Fruit fly (Drosophila melanogaster) whole organism, prepupa: ENCODE results near the gene Rrp40.

Experiments
- Blimp-1 ChIP-seq: fragments of 200-800 bp; sonication (Bioruptor generic); optimal IDR thresholded peaks from 3 replicates; lab custom pipeline; 2017; ENCODE audit warnings: missing biosample characterization, missing genetic modification characterization, mild to moderate bottlenecking, moderate library complexity, missing genetic modification reagents
- CG11294 ChIP-seq: fragments of 200-800 bp; sonication (Bioruptor generic); IDR thresholded peaks from 2 replicates; pipeline ENCODE4 v1.3.6; 2022; ENCODE audit warnings: missing biosample characterization, missing genetic modification characterization
- CG15336 ChIP-seq: fragments of 200-800 bp; sonication (Bioruptor generic); IDR thresholded peaks from 2 replicates; pipeline ENCODE4 v1.3.6; 2022; ENCODE audit warnings: missing biosample characterization, missing genetic modification characterization
- CG16779 ChIP-seq: fragments of 200-800 bp; sonication (Bioruptor generic); optimal IDR thresholded peaks from 3 replicates; lab custom pipeline; 2017; ENCODE audit warnings: missing biosample characterization, mild to moderate bottlenecking, missing genetic modification characterization
- CG3032 ChIP-seq: fragments of 200-800 bp; optimal IDR thresholded peaks from 2 replicates; lab custom pipeline; 2019; ENCODE audit warnings: missing biosample characterization, mild to moderate bottlenecking, missing genetic modification characterization, moderate library complexity
- CG31627 ChIP-seq: fragments of 200-800 bp; sonication (Bioruptor generic); optimal IDR thresholded peaks from 3 replicates; lab custom pipeline; 2016; ENCODE audit warnings: missing biosample characterization, missing genetic modification characterization
- CG32006 ChIP-seq: fragments of 200-800 bp; sonication (Bioruptor generic); optimal IDR thresholded peaks from 3 replicates; lab custom pipeline; 2017; ENCODE audit warnings: missing biosample characterization, mild to moderate bottlenecking, missing genetic modification characterization
- CG4318 ChIP-seq: fragments of 200-800 bp; sonication (Bioruptor generic); optimal IDR thresholded peaks from 3 replicates; lab custom pipeline; 2017; ENCODE audit warnings: missing biosample characterization, mild to moderate bottlenecking, missing genetic modification characterization
- CG6276 ChIP-seq: fragments of 200-800 bp; sonication (Bioruptor generic); optimal IDR thresholded peaks from 2 replicates; lab custom pipeline; 2017; ENCODE audit warnings: missing biosample characterization, mild to moderate bottlenecking, missing genetic modification characterization
- CG6792 ChIP-seq: fragments of 200-800 bp; sonication (Bioruptor generic); optimal IDR thresholded peaks from 3 replicates; lab custom pipeline; 2016; ENCODE audit warnings: missing biosample characterization, missing genetic modification characterization
- CG6854 ChIP-seq: fragments of 200-800 bp; sonication (Bioruptor generic); optimal IDR thresholded peaks from 2 replicates; lab custom pipeline; 2017; ENCODE audit warnings: missing biosample characterization, mild to moderate bottlenecking, missing genetic modification characterization
- CG8319 ChIP-seq: fragments of 200-800 bp; sonication (Bioruptor generic); optimal IDR thresholded peaks from 3 replicates; lab custom pipeline; 2016; ENCODE audit warnings: missing biosample characterization, missing genetic modification characterization
- CG9139 ChIP-seq: fragments of 200-800 bp; sonication (Bioruptor generic); optimal IDR thresholded peaks from 3 replicates; lab custom pipeline; 2017; ENCODE audit warnings: missing biosample characterization, mild to moderate bottlenecking, missing genetic modification characterization
- Eip78C ChIP-seq: fragments of 200-800 bp; sonication (Bioruptor generic); peaks from one replicate; lab custom pipeline; 2016; ENCODE audit warnings: missing biosample characterization, missing genetic modification characterization
- Eip93F ChIP-seq: fragments of 200-800 bp; sonication (Bioruptor generic); optimal IDR thresholded peaks from 2 replicates; lab custom pipeline; 2016; ENCODE audit warnings: missing biosample characterization, mild to moderate bottlenecking, missing genetic modification characterization
- Ets21C ChIP-seq: fragments of 200-800 bp; sonication (Bioruptor generic); optimal IDR thresholded peaks from 3 replicates; lab custom pipeline; 2016; ENCODE audit warnings: missing biosample characterization, missing genetic modification characterization
- Hr39 ChIP-seq: fragments of 200-800 bp; sonication (Bioruptor generic); optimal IDR thresholded peaks from 2 replicates; lab custom pipeline; 2016; ENCODE audit warnings: missing biosample characterization, missing genetic modification characterization
- Hr4 ChIP-seq: fragments of 200-800 bp; sonication (Bioruptor generic); optimal IDR thresholded peaks from 3 replicates; lab custom pipeline; 2016; ENCODE audit warnings: missing biosample characterization, missing genetic modification characterization
- Lpt ChIP-seq: fragments of 200-800 bp; sonication (Bioruptor generic); optimal IDR thresholded peaks from 3 replicates; lab custom pipeline; 2016; ENCODE audit warnings: missing biosample characterization, missing genetic modification characterization
- Met ChIP-seq: fragments of 200-800 bp; sonication (Bioruptor generic); optimal IDR thresholded peaks from 3 replicates; lab custom pipeline; 2016; ENCODE audit warnings: missing biosample characterization, missing genetic modification characterization
- Smox ChIP-seq: fragments of 200-800 bp; sonication (Bioruptor generic); optimal IDR thresholded peaks from 3 replicates; lab custom pipeline; 2016; ENCODE audit warnings: missing biosample characterization, missing genetic modification characterization
- Sox102F ChIP-seq: fragments of 200-800 bp; sonication (Bioruptor generic); optimal IDR thresholded peaks from 2 replicates; lab custom pipeline; 2016; ENCODE audit warnings: missing biosample characterization, mild to moderate bottlenecking, missing genetic modification characterization
- Sox15 ChIP-seq: fragments of 200-800 bp; sonication (Bioruptor generic); optimal IDR thresholded peaks from 3 replicates; lab custom pipeline; 2016; ENCODE audit warnings: missing biosample characterization, missing genetic modification characterization
- achi ChIP-seq: fragments of 200-800 bp; sonication (Bioruptor generic); optimal IDR thresholded peaks from 3 replicates; lab custom pipeline; 2016; ENCODE audit warnings: missing biosample characterization, missing genetic modification characterization
- acj6 ChIP-seq: fragments of 200-800 bp; sonication (Bioruptor generic); optimal IDR thresholded peaks from 3 replicates; lab custom pipeline; 2016; ENCODE audit warnings: missing biosample characterization, missing genetic modification characterization
- cyc ChIP-seq: fragments of 200-800 bp; sonication (Bioruptor generic); optimal IDR thresholded peaks from 3 replicates; lab custom pipeline; 2016; ENCODE audit warnings: missing biosample characterization, missing genetic modification characterization
- dac ChIP-seq: fragments of 200-800 bp; sonication (Bioruptor generic); optimal IDR thresholded peaks from 2 replicates; lab custom pipeline; 2017; ENCODE audit warnings: missing biosample characterization, mild to moderate bottlenecking, missing genetic modification characterization
- dsx ChIP-seq: fragments of 200-800 bp; optimal IDR thresholded peaks from 3 replicates; lab custom pipeline; 2019; ENCODE audit warnings: missing biosample characterization, mild to moderate bottlenecking, missing genetic modification characterization, moderate library complexity; ENCODE audit not compliant: poor library complexity, severe bottlenecking
- eg ChIP-seq: fragments of 200-800 bp; sonication (Bioruptor generic); IDR thresholded peaks from 3 replicates; pipeline ENCODE4 v1.3.6; 2022; ENCODE audit warnings: missing biosample characterization, missing genetic modification characterization
- esn ChIP-seq: fragments of 200-800 bp; sonication (Bioruptor generic); optimal IDR thresholded peaks from 2 replicates; lab custom pipeline; 2016; ENCODE audit warnings: missing biosample characterization, mild to moderate bottlenecking, missing genetic modification characterization, moderate library complexity
- fd85E ChIP-seq: fragments of 200-800 bp; sonication (Bioruptor generic); optimal IDR thresholded peaks from 3 replicates; lab custom pipeline; 2016; ENCODE audit warnings: missing biosample characterization, missing genetic modification characterization
- net ChIP-seq: fragments of 200-800 bp; sonication (Bioruptor generic); optimal IDR thresholded peaks from 3 replicates; lab custom pipeline; 2016; ENCODE audit warnings: missing biosample characterization, missing genetic modification characterization
- pdm3 ChIP-seq: fragments of 200-800 bp; sonication (Bioruptor generic); optimal IDR thresholded peaks from 3 replicates; lab custom pipeline; 2016; ENCODE audit warnings: missing biosample characterization, missing genetic modification characterization
- ss ChIP-seq, 2 experiments: fragments of 200-800 bp; sonication (Bioruptor generic); optimal IDR thresholded peaks; 2 replicates in 1 of 2; 3 replicates in 1 of 2; lab custom pipeline; 2017 to 2018; ENCODE audit warnings: mild to moderate bottlenecking in 2 of 2, missing biosample characterization in 2 of 2, missing genetic modification characterization in 2 of 2, moderate library complexity in 1 of 2
- svp ChIP-seq: fragments of 200-800 bp; sonication (Bioruptor generic); peaks from one replicate; lab custom pipeline; 2016; ENCODE audit warnings: missing biosample characterization, missing genetic modification characterization
- topi ChIP-seq: fragments of 200-800 bp; sonication (Bioruptor generic); optimal IDR thresholded peaks from 3 replicates; lab custom pipeline; 2016; ENCODE audit warnings: missing biosample characterization, missing genetic modification characterization
- vri ChIP-seq: fragments of 200-800 bp; sonication (Bioruptor generic); optimal IDR thresholded peaks from 3 replicates; lab custom pipeline; 2016; ENCODE audit warnings: missing biosample characterization, mild to moderate bottlenecking, missing genetic modification characterization

The Rrp40 gene

dm6 chr2L:1728620-1728944 is at the start of gene Rrp40:
Gene Rrp40 (plus strand): TSS chr2L:1728732.
- TF ChIP-seq CG31627 (GFP tag; lab: Kevin White, UChicago) (no peak), fd85E (GFP tag; lab: Kevin White, UChicago) (no peak), CG16779 (tag; lab: Kevin White, UChicago) (no peak), CG8319 (no peak), Blimp-1 (GFP tag; lab: Kevin White, UChicago) (no peak)

dm6 chr2L:1692857-1693256 is 35.7 kb upstream of the Rrp40 start:
- peak; percentile 50 for TF ChIP-seq Eip93F (GFP tag; lab: Kevin White, UChicago)
- no peak for TF ChIP-seq Eip78C (GFP tag; lab: Kevin White, UChicago)
- TF ChIP-seq vri (GFP tag; lab: Kevin White, UChicago), result peak; percentile 89

dm6 chr2L:1696269-1696668 is 32.3 kb upstream of the Rrp40 start:
- TF ChIP-seq CG6276 (no peak), Met (GFP tag; lab: Kevin White, UChicago) (no peak), Sox15 (GFP tag; lab: Kevin White, UChicago) (no peak), CG16779 (tag; lab: Kevin White, UChicago) (no peak), eg (no peak), CG6854 (GFP tag; lab: Kevin White, UChicago) (no peak), Smox (GFP tag; lab: Kevin White, UChicago) (no peak), achi (GFP tag; lab: Kevin White, UChicago) (no peak), CG15336 (GFP tag; lab: Robert Waterston, UW) (no peak), net (GFP tag; lab: Kevin White, UChicago) (no peak), CG11294 (no peak), dsx (GFP tag; lab: Kevin White, UChicago) (no peak), CG31627 (GFP tag; lab: Kevin White, UChicago) (no peak), pdm3 (GFP tag; lab: Kevin White, UChicago) (no peak), fd85E (GFP tag; lab: Kevin White, UChicago) (no peak), CG3032 (tag; lab: Kevin White, UChicago) (no peak)

dm6 chr2L:1704746-1705145 is 23.8 kb upstream of the Rrp40 start, which contains the start of gene cpb:
Gene cpb (plus strand): TSS chr2L:1704902.
- TF ChIP-seq CG31627 (GFP tag; lab: Kevin White, UChicago), result no peak
- no peak for TF ChIP-seq Smox (GFP tag; lab: Kevin White, UChicago)
- no peak for TF ChIP-seq topi
- TF ChIP-seq Sox102F (GFP tag; lab: Kevin White, UChicago), result no peak
- no peak for TF ChIP-seq Blimp-1 (GFP tag; lab: Kevin White, UChicago)
- TF ChIP-seq CG6276, result no peak
- TF ChIP-seq dsx (GFP tag; lab: Kevin White, UChicago), result no peak
- TF ChIP-seq achi (GFP tag; lab: Kevin White, UChicago), result no peak
- TF ChIP-seq Hr4 (GFP tag; lab: Kevin White, UChicago), result no peak
- no peak for TF ChIP-seq CG16779 (tag; lab: Kevin White, UChicago)
- TF ChIP-seq CG6792, result no peak
- TF ChIP-seq svp, result no peak
- TF ChIP-seq CG4318 (GFP tag; lab: Kevin White, UChicago), result no peak
- no peak for TF ChIP-seq vri (GFP tag; lab: Kevin White, UChicago)
- no peak for TF ChIP-seq Eip93F (GFP tag; lab: Kevin White, UChicago)
- no peak for TF ChIP-seq CG32006 (GFP tag; lab: Kevin White, UChicago)
- TF ChIP-seq, all 60 proteins: peak for 0

dm6 chr2L:1706961-1707360 is 21.6 kb upstream of the Rrp40 start:
- TF ChIP-seq acj6 (GFP tag; lab: Kevin White, UChicago), result no peak
- TF ChIP-seq Ets21C (GFP tag; lab: Kevin White, UChicago), result no peak
- no peak for TF ChIP-seq CG9139 (GFP tag; lab: Kevin White, UChicago)
- TF ChIP-seq cyc (GFP tag; lab: Kevin White, UChicago), result no peak
- no peak for TF ChIP-seq CG16779 (tag; lab: Kevin White, UChicago)
- TF ChIP-seq Lpt (GFP tag; lab: Kevin White, UChicago), result no peak
- no peak for TF ChIP-seq esn (GFP tag; lab: Kevin White, UChicago)
- TF ChIP-seq topi, result no peak
- TF ChIP-seq Hr39 (GFP tag; lab: Kevin White, UChicago), result no peak
- no peak for TF ChIP-seq Smox (GFP tag; lab: Kevin White, UChicago)
- TF ChIP-seq vri (GFP tag; lab: Kevin White, UChicago), result no peak
- no peak for TF ChIP-seq CG4318 (GFP tag; lab: Kevin White, UChicago)
- no peak for TF ChIP-seq dac
- no peak for TF ChIP-seq ss (GFP tag; optimal IDR thresholded peaks at IDR 0.05; lab: Kevin White, UChicago)
- no peak for TF ChIP-seq eg
